Worm (Caenorhabditis elegans) whole organism, midembryonic: Measurements from ENCODE around the gene anmt-3.

Source experiments
- flt-1 ChIP-seq: fragments of 200-800 bp; sonication (Bioruptor generic); IDR thresholded peaks from 2 replicates; pipeline ENCODE4 v1.3.6; 2022; ENCODE audit warnings: missing genetic modification characterization, missing compliant biosample characterization
- ztf-29 ChIP-seq: fragments of 200-800 bp; sonication (Bioruptor generic); IDR thresholded peaks from 2 replicates; pipeline ENCODE4 v1.3.6; 2022; ENCODE audit warnings: missing genetic modification reagents, missing genetic modification characterization, missing compliant biosample characterization

ce11 chrV:10000760-10001159, 42.6 kb upstream of the anmt-3 start, which contains the start of gene K08H10.10:
- TF ChIP-seq flt-1 (GFP tag; lab: Robert Waterston, UW) (no peak), ztf-29 (GFP tag; lab: Robert Waterston, UW) (no peak)
